Fruit fly (Drosophila melanogaster) whole organism, embryonic: ENCODE data around the gene att-ORFB.

Experiments used
- Asciz ChIP-seq: fragments of 200-800 bp; sonication (Bioruptor generic); optimal IDR thresholded peaks from 2 replicates; lab custom pipeline; 2017; ENCODE audit warnings: missing biosample characterization, mild to moderate bottlenecking, missing genetic modification characterization, missing genetic modification reagents
- B-H1 ChIP-seq: fragments of 200-800 bp; sonication (Bioruptor generic); IDR thresholded peaks from 3 replicates; pipeline ENCODE4 v1.3.6; 2022; ENCODE audit warnings: missing biosample characterization, missing genetic modification characterization
- CG10959 ChIP-seq: fragments of 200-800 bp; sonication (Bioruptor generic); IDR thresholded peaks from 2 replicates; pipeline ENCODE4 v1.3.6; 2022; ENCODE audit warnings: missing biosample characterization, missing genetic modification characterization
- CG10979 ChIP-seq: fragments of 200-800 bp; sonication (Bioruptor generic); optimal IDR thresholded peaks from 2 replicates; lab custom pipeline; 2018; ENCODE audit warnings: missing biosample characterization, mild to moderate bottlenecking, missing genetic modification characterization, moderate library complexity
- CG11247 ChIP-seq: fragments of 200-800 bp; sonication (Bioruptor generic); IDR thresholded peaks from 2 replicates; pipeline ENCODE4 v1.3.6; 2022; ENCODE audit warnings: missing biosample characterization, missing genetic modification characterization
- CG11504 ChIP-seq: fragments of 200-800 bp; sonication (Bioruptor generic); optimal IDR thresholded peaks from 3 replicates; lab custom pipeline; 2019; ENCODE audit warnings: missing biosample characterization, mild to moderate bottlenecking, missing genetic modification characterization, moderate library complexity
- CG11723 ChIP-seq: fragments of 200-800 bp; sonication (Bioruptor generic); optimal IDR thresholded peaks from 2 replicates; lab custom pipeline; 2017; ENCODE audit warnings: missing biosample characterization, mild to moderate bottlenecking, missing genetic modification characterization
- CG12744 ChIP-seq: fragments of 200-800 bp; sonication (Bioruptor generic); optimal IDR thresholded peaks from 2 replicates; lab custom pipeline; 2016; ENCODE audit warnings: missing biosample characterization, missing genetic modification characterization
- CG15011 ChIP-seq: fragments of 200-800 bp; sonication (Bioruptor generic); optimal IDR thresholded peaks from 3 replicates; lab custom pipeline; 2018; ENCODE audit warnings: missing biosample characterization, mild to moderate bottlenecking, missing genetic modification characterization
- CG1647 ChIP-seq: fragments of 200-800 bp; sonication (Bioruptor generic); optimal IDR thresholded peaks from 3 replicates; lab custom pipeline; 2016; ENCODE audit warnings: missing biosample characterization, missing genetic modification characterization
- CG17829 ChIP-seq: fragments of 200-800 bp; optimal IDR thresholded peaks from 2 replicates; lab custom pipeline; 2019; ENCODE audit warnings: missing biosample characterization, mild to moderate bottlenecking, missing genetic modification characterization, moderate library complexity
- CG1832 ChIP-seq: fragments of 200-800 bp; sonication (Bioruptor generic); optimal IDR thresholded peaks from 2 replicates; lab custom pipeline; 2017; ENCODE audit warnings: missing biosample characterization, mild to moderate bottlenecking, missing genetic modification characterization, inconsistent platforms
- CG31441 ChIP-seq: fragments of 200-800 bp; sonication (Bioruptor generic); IDR thresholded peaks from 2 replicates; pipeline ENCODE4 v1.3.6; 2022; ENCODE audit warnings: missing biosample characterization, missing genetic modification characterization
- CG34224 ChIP-seq: fragments of 200-800 bp; sonication (Bioruptor generic); IDR thresholded peaks from 3 replicates; pipeline ENCODE4 v1.3.6; 2022; ENCODE audit warnings: missing biosample characterization, missing genetic modification characterization; ENCODE audit not compliant: partially characterized antibody
- CG4282 ChIP-seq: fragments of 200-800 bp; sonication (Bioruptor generic); optimal IDR thresholded peaks from 2 replicates; lab custom pipeline; 2016; ENCODE audit warnings: missing biosample characterization, missing genetic modification characterization
- CG4730 ChIP-seq: fragments of 200-800 bp; sonication (Bioruptor generic); IDR thresholded peaks from 2 replicates; pipeline ENCODE4 v1.3.6; 2022; ENCODE audit warnings: missing biosample characterization, missing genetic modification characterization
- CG7928 ChIP-seq: fragments of 200-800 bp; sonication (Bioruptor generic); optimal IDR thresholded peaks from 2 replicates; lab custom pipeline; 2017; ENCODE audit warnings: missing biosample characterization, mild to moderate bottlenecking, missing genetic modification characterization
- CG7987 ChIP-seq: fragments of 200-800 bp; sonication (Bioruptor generic); optimal IDR thresholded peaks from 2 replicates; lab custom pipeline; 2018; ENCODE audit warnings: missing biosample characterization, mild to moderate bottlenecking, missing genetic modification characterization, moderate library complexity
- CG8388 ChIP-seq: fragments of 200-800 bp; sonication (Bioruptor generic); optimal IDR thresholded peaks from 2 replicates; lab custom pipeline; 2019; ENCODE audit warnings: missing biosample characterization, mild to moderate bottlenecking, missing genetic modification characterization, moderate library complexity
- CG9876 ChIP-seq: fragments of 200-800 bp; sonication (Bioruptor generic); optimal IDR thresholded peaks from 2 replicates; lab custom pipeline; 2016; ENCODE audit warnings: missing biosample characterization, missing genetic modification characterization
- Dll ChIP-seq: fragments of 200-800 bp; sonication (Bioruptor generic); IDR thresholded peaks from 4 replicates; pipeline ENCODE4 v1.3.6; 2022; ENCODE audit warnings: missing biosample characterization, missing genetic modification characterization; ENCODE audit not compliant: partially characterized antibody
- ERR ChIP-seq: fragments of 200-800 bp; sonication (Bioruptor generic); optimal IDR thresholded peaks from 2 replicates; lab custom pipeline; 2016; ENCODE audit warnings: missing biosample characterization, missing genetic modification characterization
- Ets65A ChIP-seq: fragments of 200-800 bp; sonication (Bioruptor generic); peaks from one replicate; lab custom pipeline; 2016; ENCODE audit warnings: missing biosample characterization, missing genetic modification characterization
- HmgZ ChIP-seq: fragments of 200-800 bp; sonication (Bioruptor generic); optimal IDR thresholded peaks from 2 replicates; lab custom pipeline; 2018; ENCODE audit warnings: missing biosample characterization, mild to moderate bottlenecking, missing genetic modification characterization
- Hr39 ChIP-seq: fragments of >200 bp; optimal IDR thresholded peaks from 2 replicates; lab custom pipeline; 2017
- Kr ChIP-seq: fragments of 200-800 bp; sonication (Bioruptor generic); optimal IDR thresholded peaks from 2 replicates; lab custom pipeline; 2017; ENCODE audit warnings: missing biosample characterization, mild to moderate bottlenecking, missing genetic modification characterization
- Med ChIP-seq: fragments of 200-800 bp; sonication (Bioruptor generic); peaks from one replicate; lab custom pipeline; 2016; ENCODE audit warnings: missing biosample characterization, missing genetic modification characterization, mild to moderate bottlenecking, inconsistent platforms, moderate library complexity
- TFAM ChIP-seq: fragments of 200-800 bp; sonication (Bioruptor generic); optimal IDR thresholded peaks from 2 replicates; lab custom pipeline; 2017; ENCODE audit warnings: missing biosample characterization, missing genetic modification characterization, inconsistent platforms
- Tbp ChIP-seq: fragments of >200 bp; optimal IDR thresholded peaks from 2 replicates; lab custom pipeline; 2018; ENCODE audit warnings: missing biosample characterization, missing genetic modification characterization
- Vsx1 ChIP-seq: fragments of 200-800 bp; sonication (Bioruptor generic); optimal IDR thresholded peaks from 2 replicates; lab custom pipeline; 2017; ENCODE audit warnings: missing biosample characterization, mild to moderate bottlenecking, missing genetic modification characterization, missing genetic modification reagents
- ac ChIP-seq: fragments of 200-800 bp; sonication (Bioruptor generic); optimal IDR thresholded peaks from 3 replicates; lab custom pipeline; 2017; ENCODE audit warnings: missing biosample characterization, mild to moderate bottlenecking, missing genetic modification characterization
- bsh ChIP-seq, 2 experiments: fragments of 200-800 bp; sonication (Bioruptor generic); optimal IDR thresholded peaks; 2 replicates each; lab custom pipeline; 2017 to 2018; ENCODE audit warnings: mild to moderate bottlenecking in 2 of 2, missing biosample characterization in 2 of 2, missing genetic modification characterization in 2 of 2, moderate library complexity in 1 of 2
- crol ChIP-seq: fragments of 200-800 bp; sonication (Bioruptor generic); IDR thresholded peaks from 2 replicates; pipeline ENCODE4 v1.3.6; 2022; ENCODE audit warnings: missing biosample characterization, missing genetic modification characterization
- dmrt99B ChIP-seq: fragments of 200-800 bp; sonication (Bioruptor generic); optimal IDR thresholded peaks from 2 replicates; lab custom pipeline; 2018; ENCODE audit warnings: missing biosample characterization, mild to moderate bottlenecking, missing genetic modification characterization, moderate library complexity
- gce ChIP-seq: fragments of 200-800 bp; sonication (Bioruptor generic); IDR thresholded peaks from 3 replicates; pipeline ENCODE4 v1.3.6; 2022; ENCODE audit warnings: missing biosample characterization, missing genetic modification characterization
- gro ChIP-seq: fragments of 200-800 bp; sonication (Bioruptor generic); optimal IDR thresholded peaks from 2 replicates; lab custom pipeline; 2016; ENCODE audit warnings: missing biosample characterization, missing genetic modification characterization
- hkb ChIP-seq, 2 experiments: fragments of 200-800 bp in 1 of 2; fragments of >200 bp in 1 of 2; sonication (Bioruptor generic) in 1 of 2; IDR thresholded peaks in 1 of 2; optimal IDR thresholded peaks in 1 of 2; 2 replicates each; pipeline versions ENCODE4 v1.3.6 to Lab custom; 2017 to 2022; ENCODE audit warnings: missing biosample characterization in 1 of 2, missing genetic modification characterization in 1 of 2
- kay ChIP-seq: fragments of 200-800 bp; sonication (Bioruptor generic); optimal IDR thresholded peaks from 2 replicates; lab custom pipeline; 2016; ENCODE audit warnings: missing biosample characterization, missing genetic modification characterization
- klu ChIP-seq: fragments of 200-800 bp; sonication (Bioruptor generic); IDR thresholded peaks from 2 replicates; pipeline ENCODE4 v1.3.6; 2022; ENCODE audit warnings: missing biosample characterization, missing genetic modification characterization
- lab ChIP-seq: fragments of 200-800 bp; sonication (Bioruptor generic); optimal IDR thresholded peaks from 3 replicates; lab custom pipeline; 2017; ENCODE audit warnings: missing biosample characterization, missing genetic modification characterization, mild to moderate bottlenecking, moderate library complexity, missing genetic modification reagents
- nerfin-2 ChIP-seq: fragments of 200-800 bp; sonication (Bioruptor generic); IDR thresholded peaks from 2 replicates; pipeline ENCODE4 v1.3.6; 2022; ENCODE audit warnings: missing biosample characterization, missing genetic modification characterization; ENCODE audit not compliant: partially characterized antibody
- pb ChIP-seq: fragments of 200-800 bp; sonication (Bioruptor generic); optimal IDR thresholded peaks from 3 replicates; lab custom pipeline; 2016; ENCODE audit warnings: missing biosample characterization, missing genetic modification characterization
- prd ChIP-seq, 3 experiments: fragments of >200 bp in 2 of 3; fragments of 200-800 bp in 1 of 3; sonication (Bioruptor generic) in 1 of 3; optimal IDR thresholded peaks in 2 of 3; IDR thresholded peaks in 1 of 3; 2 replicates in 2 of 3; 3 replicates in 1 of 3; pipeline versions ENCODE4 v1.3.6 to Lab custom; 2017 to 2022; ENCODE audit warnings: missing biosample characterization in 1 of 3, missing genetic modification characterization in 1 of 3
- row ChIP-seq: fragments of 200-800 bp; sonication (Bioruptor generic); IDR thresholded peaks from 3 replicates; pipeline ENCODE4 v1.3.6; 2022; ENCODE audit warnings: missing biosample characterization, missing genetic modification characterization
- sim ChIP-seq: fragments of 200-800 bp; sonication (Bioruptor generic); IDR thresholded peaks from 2 replicates; pipeline ENCODE4 v1.3.6; 2022; ENCODE audit warnings: missing biosample characterization, missing genetic modification characterization
- tgo ChIP-seq: fragments of 200-800 bp; sonication (Bioruptor generic); IDR thresholded peaks from 3 replicates; pipeline ENCODE4 v1.3.6; 2022; ENCODE audit warnings: missing biosample characterization, missing genetic modification characterization
- toy ChIP-seq: fragments of 200-800 bp; sonication (Bioruptor generic); IDR thresholded peaks from 2 replicates; pipeline ENCODE4 v1.3.6; 2022; ENCODE audit warnings: missing biosample characterization, missing genetic modification characterization
- vfl ChIP-seq: fragments of 200-800 bp; sonication (Bioruptor generic); optimal IDR thresholded peaks from 2 replicates; lab custom pipeline; 2016; ENCODE audit warnings: missing biosample characterization, missing genetic modification characterization
- vvl ChIP-seq: fragments of 200-800 bp; sonication (Bioruptor generic); IDR thresholded peaks from 2 replicates; pipeline ENCODE4 v1.3.6; 2022; ENCODE audit warnings: missing biosample characterization, missing genetic modification characterization

att-ORFB gene

dm6 chr3R:20574535-20574980 lies 20.4 kb upstream of the att-ORFB start (continued):
- no peak for TF ChIP-seq nerfin-2 (GFP tag; lab: Robert Waterston, UW)

dm6 chr3R:20573326-20573725 lies 19.1 kb upstream of the att-ORFB start:
- TF ChIP-seq ERR, result no peak
- peak; percentile 5 for TF ChIP-seq CG17829 (tag; lab: Kevin White, UChicago)
- TF ChIP-seq Tbp (GFP tag; lab: Kevin White, UChicago), result no peak
- no peak for TF ChIP-seq gro (GFP tag; lab: Kevin White, UChicago)
- no peak for TF ChIP-seq Hr39
- TF ChIP-seq Med, result peak; percentile 42
- peak; percentile 27 for TF ChIP-seq dmrt99B
- no peak for TF ChIP-seq CG11723 (GFP tag; lab: Kevin White, UChicago)
- TF ChIP-seq klu (GFP tag; lab: Robert Waterston, UW), result no peak
- TF ChIP-seq CG10959, result no peak
- TF ChIP-seq CG12744, result no peak
- no peak for TF ChIP-seq sim
- no peak for TF ChIP-seq CG7987 (GFP tag; lab: Kevin White, UChicago)
- no peak for TF ChIP-seq Dll
- no peak for TF ChIP-seq hkb (optimal IDR thresholded peaks at IDR 0.05; lab: Kevin White, UChicago)
- no peak for TF ChIP-seq hkb (GFP tag; IDR thresholded peaks at IDR 0.05; lab: Robert Waterston, UW)
- TF ChIP-seq pb (GFP tag; lab: Kevin White, UChicago), result no peak
- TF ChIP-seq CG1647, result no peak
- no peak for TF ChIP-seq crol (GFP tag; lab: Robert Waterston, UW)
- TF ChIP-seq TFAM (GFP tag; lab: Kevin White, UChicago), result no peak
- no peak for TF ChIP-seq B-H1 (GFP tag; lab: Robert Waterston, UW)
- TF ChIP-seq tgo (GFP tag; lab: Robert Waterston, UW), result no peak
- no peak for TF ChIP-seq CG10979
- TF ChIP-seq CG9876 (GFP tag; lab: Kevin White, UChicago), result no peak
- no peak for TF ChIP-seq CG11247 (GFP tag; lab: Robert Waterston, UW)
- TF ChIP-seq Vsx1, result no peak
- TF ChIP-seq gce (GFP tag; lab: Robert Waterston, UW), result no peak
- no peak for TF ChIP-seq CG4282 (GFP tag; lab: Kevin White, UChicago)
- no peak for TF ChIP-seq HmgZ (tag; lab: Kevin White, UChicago)
- TF ChIP-seq CG34224, result no peak
- TF ChIP-seq prd (optimal IDR thresholded peaks at IDR 0.05; lab: Kevin White, UChicago), result no peak
- peak; percentile 36; the same call in 2 of the 3 replicates for TF ChIP-seq prd (GFP tag; IDR thresholded peaks at IDR 0.05; lab: Robert Waterston, UW)
- no peak for TF ChIP-seq Asciz (GFP tag; lab: Kevin White, UChicago)
- TF ChIP-seq row (GFP tag; lab: Robert Waterston, UW), result peak; percentile 33; the same call in 1 of the 3 replicates
- no peak for TF ChIP-seq CG31441 (GFP tag; lab: Robert Waterston, UW)
- TF ChIP-seq Ets65A (GFP tag; lab: Kevin White, UChicago), result no peak
- TF ChIP-seq CG11504, result peak; percentile 11
- no peak for TF ChIP-seq vvl (GFP tag; lab: Robert Waterston, UW)
- TF ChIP-seq CG15011 (GFP tag; lab: Kevin White, UChicago), result no peak
- TF ChIP-seq toy, result no peak
- TF ChIP-seq CG8388 (GFP tag; lab: Kevin White, UChicago), result no peak
- TF ChIP-seq CG4730, result no peak
- no peak for TF ChIP-seq Kr
- no peak for TF ChIP-seq ac (GFP tag; lab: Kevin White, UChicago)
- no peak for TF ChIP-seq CG1832 (GFP tag; lab: Kevin White, UChicago)
- TF ChIP-seq kay (GFP tag; lab: Kevin White, UChicago), result no peak
- TF ChIP-seq bsh (GFP tag; optimal IDR thresholded peaks at IDR 0.05; lab: Kevin White, UChicago), result no peak
- no peak for TF ChIP-seq lab (GFP tag; lab: Kevin White, UChicago)
- TF ChIP-seq vfl (GFP tag; lab: Kevin White, UChicago), result no peak
- no peak for TF ChIP-seq CG7928 (GFP tag; lab: Kevin White, UChicago)
